Worm (Caenorhabditis elegans) whole organism, L1 larva: Measurements from ENCODE around the gene T25B9.4.

Experiments
- aha-1 ChIP-seq: fragments of 150-350 bp; optimal IDR thresholded peaks from 2 replicates; lab custom pipeline; 2014; ENCODE audit warnings: missing biosample characterization, missing genetic modification characterization
- ceh-63 ChIP-seq: fragments of 200-800 bp; sonication (Bioruptor generic); optimal IDR thresholded peaks from 2 replicates; lab custom pipeline; 2018; ENCODE audit warnings: mild to moderate bottlenecking, missing genetic modification characterization, missing compliant biosample characterization
- egl-13 ChIP-seq: sonication (generic microtip); optimal IDR thresholded peaks from 2 replicates; lab custom pipeline; 2016; ENCODE audit warnings: missing genotype, missing genetic modification reagents, missing genetic modification characterization, missing compliant biosample characterization
- fkh-10 ChIP-seq: sonication (generic microtip); optimal IDR thresholded peaks from 2 replicates; lab custom pipeline; 2017; ENCODE audit warnings: missing biosample characterization, missing genetic modification reagents, missing genetic modification characterization
- lir-3 ChIP-seq: sonication (generic microtip); optimal IDR thresholded peaks from 2 replicates; lab custom pipeline; 2016; ENCODE audit warnings: mild to moderate bottlenecking, missing genetic modification characterization, moderate library complexity, missing compliant biosample characterization; ENCODE audit not compliant: poor library complexity
- mep-1 ChIP-seq: fragments of 150-350 bp; optimal IDR thresholded peaks from 2 replicates; lab custom pipeline; 2014; ENCODE audit warnings: missing biosample characterization, missing genetic modification characterization
- nhr-11 ChIP-seq: fragments of 150-350 bp; optimal IDR thresholded peaks from 2 replicates; lab custom pipeline; 2014; ENCODE audit warnings: missing biosample characterization, missing genetic modification characterization
- nhr-20 ChIP-seq: sonication (generic microtip); optimal IDR thresholded peaks from 2 replicates; lab custom pipeline; 2016; ENCODE audit warnings: mild to moderate bottlenecking, missing genetic modification characterization, missing compliant biosample characterization
- nhr-28 ChIP-seq: fragments of 150-350 bp; optimal IDR thresholded peaks from 2 replicates; lab custom pipeline; 2014; ENCODE audit warnings: missing biosample characterization, missing genetic modification characterization
- snpc-4 ChIP-seq: fragments of 150-350 bp; optimal IDR thresholded peaks from 2 replicates; lab custom pipeline; 2014; ENCODE audit warnings: missing biosample characterization, missing genetic modification characterization
- unc-62 ChIP-seq: fragments of 150-350 bp; optimal IDR thresholded peaks from 2 replicates; lab custom pipeline; 2014; ENCODE audit warnings: missing biosample characterization, missing genetic modification reagents, missing genetic modification characterization
- unc-86 ChIP-seq: sonication (generic microtip); optimal IDR thresholded peaks from 2 replicates; lab custom pipeline; 2016; ENCODE audit warnings: missing genetic modification characterization, missing compliant biosample characterization
- zag-1 ChIP-seq: fragments of 150-350 bp; optimal IDR thresholded peaks from 2 replicates; lab custom pipeline; 2014; ENCODE audit warnings: missing biosample characterization, missing genetic modification characterization
- ztf-11 ChIP-seq, 2 experiments: sonication (generic microtip); optimal IDR thresholded peaks; 2 replicates each; lab custom pipeline; 2016 to 2017; ENCODE audit warnings: missing genetic modification characterization in 2 of 2, missing biosample characterization in 1 of 2, missing compliant biosample characterization in 1 of 2

ce11 chrIV:10799354-10799753, 41.8 kb upstream of the T25B9.4 start, which contains the start of gene zipt-2.1:
- TF ChIP-seq zag-1 (tag; lab: Kevin White, UChicago) (no peak), ztf-11 (tag; optimal IDR thresholded peaks at IDR 0.05; lab: Kevin White, UChicago) (no peak), fkh-10 (GFP tag; lab: Kevin White, UChicago) (no peak), nhr-20 (tag; lab: Kevin White, UChicago) (no peak), snpc-4 (tag; lab: Kevin White, UChicago) (no peak), ceh-63 (GFP tag; lab: Kevin White, UChicago) (no peak), aha-1 (no peak), mep-1 (tag; lab: Kevin White, UChicago) (no peak), egl-13 (tag; lab: Kevin White, UChicago) (no peak), nhr-28 (tag; lab: Kevin White, UChicago) (no peak), nhr-11 (tag; lab: Kevin White, UChicago) (no peak), lir-3 (tag; lab: Kevin White, UChicago) (no peak), unc-86 (tag; lab: Kevin White, UChicago) (no peak), unc-62 (GFP tag; lab: Kevin White, UChicago) (no peak)
